Fruit fly (Drosophila melanogaster) Kc167 (cell line): ENCODE measurements around the gene CG13606.

Experiments used
- Sin3A ChIP-seq: fragments of >200 bp; optimal IDR thresholded peaks from 2 replicates; lab custom pipeline; 2018; ENCODE audit warnings: missing external identifiers
- h ChIP-seq: fragments of >200 bp; optimal IDR thresholded peaks from 3 replicates; lab custom pipeline; 2018; ENCODE audit warnings: missing external identifiers
- insv ChIP-seq: fragments of >200 bp; optimal IDR thresholded peaks from 3 replicates; lab custom pipeline; 2018; ENCODE audit warnings: missing external identifiers
- psq ChIP-seq: fragments of >200 bp; optimal IDR thresholded peaks from 2 replicates; lab custom pipeline; 2017; ENCODE audit warnings: missing external identifiers
- ttk ChIP-seq: sonication (Bioruptor generic); optimal IDR thresholded peaks from 2 replicates; lab custom pipeline; 2017; ENCODE audit warnings: missing external identifiers

dm6 chr3R:24193373-24193879 is 21.0 kb downstream of the CG13606 start, which contains the start of the genes SMC6 and CG6204:
- TF ChIP-seq h (lab: Kevin White, UChicago), result no peak
- no peak for TF ChIP-seq insv (lab: Kevin White, UChicago)
- no peak for TF ChIP-seq psq
- TF ChIP-seq ttk, result no peak
- no peak for TF ChIP-seq Sin3A (lab: Kevin White, UChicago)
